Fruit fly (Drosophila melanogaster) S2 (cell line): ENCODE data around the gene CG6495.

Experiments used
- CG8478 ChIP-seq: fragments of >200 bp; optimal IDR thresholded peaks from 2 replicates; lab custom pipeline; 2018
- CTCF ChIP-seq, 2 experiments: fragments of >200 bp; optimal IDR thresholded peaks; 2 replicates each; lab custom pipeline; 2018

dm6 chr2L:10749607-10750467, 11.1 kb upstream of the CG6495 start:
- TF ChIP-seq CTCF (optimal IDR thresholded peaks at IDR 0.05; lab: Kevin White, UChicago) (no peak), CG8478 (no peak)
